Fruit fly (Drosophila melanogaster) whole organism, wandering third instar larva: ENCODE data around the gene CG3402.
A peak's percentile ranks its signal among the peaks of the same experiment; 100 is the strongest.

Experiments used
- Abd-B ChIP-seq: fragments of >200 bp; optimal IDR thresholded peaks from 2 replicates; lab custom pipeline; 2017; ENCODE audit warnings: missing biosample characterization, missing genetic modification characterization
- CG32264 ChIP-seq: fragments of 200-800 bp; sonication (Bioruptor generic); optimal IDR thresholded peaks from 2 replicates; lab custom pipeline; 2016; ENCODE audit warnings: missing biosample characterization, missing genetic modification characterization
- CG9705 ChIP-seq: fragments of 200-800 bp; sonication (Bioruptor generic); optimal IDR thresholded peaks from 2 replicates; lab custom pipeline; 2018; ENCODE audit warnings: missing biosample characterization, mild to moderate bottlenecking, missing genetic modification characterization
- CrebA ChIP-seq: fragments of 200-800 bp; sonication (Bioruptor generic); optimal IDR thresholded peaks from 2 replicates; lab custom pipeline; 2016; ENCODE audit warnings: missing biosample characterization, mild to moderate bottlenecking, missing genetic modification characterization, borderline replicate concordance
- Dfd ChIP-seq: fragments of >200 bp; optimal IDR thresholded peaks from 2 replicates; lab custom pipeline; 2017; ENCODE audit warnings: missing biosample characterization, missing genetic modification characterization
- Dif ChIP-seq: fragments of 200-275, 200-300 bp; sonication (Bioruptor generic); optimal IDR thresholded peaks from 2 replicates; lab custom pipeline; 2018; ENCODE audit warnings: missing biosample characterization, missing genetic modification characterization; ENCODE audit not compliant: partially characterized antibody
- GATAd ChIP-seq: sonication (Bioruptor generic); optimal IDR thresholded peaks from 2 replicates; lab custom pipeline; 2016; ENCODE audit warnings: missing biosample characterization, missing genetic modification characterization
- HLH106 ChIP-seq: fragments of 200-800 bp; optimal IDR thresholded peaks from 3 replicates; lab custom pipeline; 2019; ENCODE audit warnings: missing biosample characterization, mild to moderate bottlenecking, missing genetic modification characterization, moderate library complexity
- Hnf4 ChIP-seq: fragments of 200-800 bp; sonication (Bioruptor generic); optimal IDR thresholded peaks from 2 replicates; lab custom pipeline; 2016; ENCODE audit warnings: missing biosample characterization, mild to moderate bottlenecking, missing genetic modification characterization
- Hr78 ChIP-seq: fragments of >200 bp; optimal IDR thresholded peaks from 2 replicates; lab custom pipeline; 2017; ENCODE audit warnings: missing biosample characterization, missing genetic modification characterization
- Hr83 ChIP-seq: fragments of 200-300 bp; sonication (Bioruptor generic); optimal IDR thresholded peaks from 2 replicates; lab custom pipeline; 2016; ENCODE audit warnings: missing biosample characterization, mild to moderate bottlenecking, missing genetic modification characterization, moderate library complexity; ENCODE audit not compliant: poor library complexity, severe bottlenecking
- Jra ChIP-seq: sonication (Bioruptor generic); optimal IDR thresholded peaks from 2 replicates; lab custom pipeline; 2016; ENCODE audit warnings: missing biosample characterization, missing genetic modification characterization
- Mio ChIP-seq: sonication (Bioruptor generic); optimal IDR thresholded peaks from 2 replicates; lab custom pipeline; 2016; ENCODE audit warnings: missing biosample characterization, missing genetic modification characterization
- Myc ChIP-seq: fragments of >200 bp; optimal IDR thresholded peaks from 2 replicates; lab custom pipeline; 2017
- N ChIP-seq: fragments of >200 bp; optimal IDR thresholded peaks from 2 replicates; lab custom pipeline; 2018; ENCODE audit warnings: missing biosample characterization, missing external identifiers, missing genetic modification characterization
- OdsH ChIP-seq: fragments of 200-800 bp; sonication (Bioruptor generic); optimal IDR thresholded peaks from 2 replicates; lab custom pipeline; 2016; ENCODE audit warnings: missing biosample characterization, mild to moderate bottlenecking, missing genetic modification characterization
- Rel ChIP-seq, 2 experiments: fragments of 200-800 bp; sonication (Bioruptor generic) in 1 of 2; optimal IDR thresholded peaks; 2 replicates in 1 of 2; 3 replicates in 1 of 2; lab custom pipeline; 2016 to 2019; ENCODE audit warnings: mild to moderate bottlenecking in 2 of 2, missing biosample characterization in 2 of 2, missing genetic modification characterization in 2 of 2, moderate library complexity in 1 of 2
- Sp1 ChIP-seq: fragments of 200-800 bp; sonication (Bioruptor generic); optimal IDR thresholded peaks from 3 replicates; lab custom pipeline; 2019; ENCODE audit warnings: missing biosample characterization, mild to moderate bottlenecking, missing genetic modification characterization, moderate library complexity
- Vsx2 ChIP-seq: fragments of 200-300, 225-300 bp; sonication (Bioruptor generic); optimal IDR thresholded peaks from 2 replicates; lab custom pipeline; 2018; ENCODE audit warnings: missing biosample characterization, missing genetic modification characterization; ENCODE audit not compliant: partially characterized antibody
- br ChIP-seq: fragments of 200-800 bp; sonication (Bioruptor generic); optimal IDR thresholded peaks from 2 replicates; lab custom pipeline; 2016; ENCODE audit warnings: missing biosample characterization, missing genetic modification characterization
- brk ChIP-seq: fragments of 200-800 bp; sonication (Bioruptor generic); optimal IDR thresholded peaks from 2 replicates; lab custom pipeline; 2016; ENCODE audit warnings: missing biosample characterization, mild to moderate bottlenecking, missing genetic modification characterization
- dl ChIP-seq, 2 experiments: fragments of 175-275, 200-275 bp in 1 of 2; fragments of 200-275 bp in 1 of 2; sonication (Bioruptor generic); optimal IDR thresholded peaks; lab custom pipeline; 2018; ENCODE audit warnings: mild to moderate bottlenecking in 2 of 2, missing biosample characterization in 2 of 2, missing genetic modification characterization in 2 of 2, moderate library complexity in 2 of 2; ENCODE audit not compliant: partially characterized antibody in 2 of 2, insufficient read depth in 1 of 2
- dmrt93B ChIP-seq: fragments of 200-800 bp; sonication (Bioruptor generic); optimal IDR thresholded peaks from 2 replicates; lab custom pipeline; 2018; ENCODE audit warnings: missing biosample characterization, mild to moderate bottlenecking, missing genetic modification characterization
- dsf ChIP-seq: sonication (Bioruptor generic); optimal IDR thresholded peaks from 2 replicates; lab custom pipeline; 2016; ENCODE audit warnings: missing biosample characterization, missing genetic modification characterization, borderline replicate concordance
- ey ChIP-seq: fragments of 200-800 bp; sonication (Bioruptor generic); optimal IDR thresholded peaks from 2 replicates; lab custom pipeline; 2016; ENCODE audit warnings: missing biosample characterization, missing genetic modification characterization
- foxo ChIP-seq, 2 experiments: fragments of 200-800 bp; sonication (Bioruptor generic); optimal IDR thresholded peaks; 2 replicates in 1 of 2; 3 replicates in 1 of 2; lab custom pipeline; 2016 to 2017; ENCODE audit warnings: missing biosample characterization in 2 of 2, missing genetic modification characterization in 2 of 2
- fru ChIP-seq: fragments of 200-800 bp; sonication (Bioruptor generic); optimal IDR thresholded peaks from 3 replicates; lab custom pipeline; 2016; ENCODE audit warnings: missing biosample characterization, mild to moderate bottlenecking, missing genetic modification characterization
- h ChIP-seq: fragments of 200-800 bp; sonication (Bioruptor generic); optimal IDR thresholded peaks from 3 replicates; lab custom pipeline; 2016; ENCODE audit warnings: missing biosample characterization, mild to moderate bottlenecking, missing genetic modification characterization
- jim ChIP-seq: fragments of 175-275, 200-325 bp; sonication (Bioruptor generic); optimal IDR thresholded peaks from 2 replicates; lab custom pipeline; 2016; ENCODE audit warnings: missing biosample characterization, mild to moderate bottlenecking, missing genetic modification characterization
- lola ChIP-seq: fragments of >200 bp; optimal IDR thresholded peaks from 2 replicates; lab custom pipeline; 2017; ENCODE audit warnings: missing biosample characterization, missing genetic modification characterization
- pan ChIP-seq: fragments of >200 bp; optimal IDR thresholded peaks from 2 replicates; lab custom pipeline; 2017
- psq ChIP-seq: fragments of 200-800 bp; sonication (Bioruptor generic); optimal IDR thresholded peaks from 3 replicates; lab custom pipeline; 2017; ENCODE audit warnings: missing biosample characterization, mild to moderate bottlenecking, missing genetic modification characterization, moderate library complexity
- rgr ChIP-seq: fragments of 200-800 bp; sonication (Bioruptor generic); optimal IDR thresholded peaks from 3 replicates; lab custom pipeline; 2016; ENCODE audit warnings: missing biosample characterization, mild to moderate bottlenecking, missing genetic modification characterization
- sage ChIP-seq: fragments of 200-800 bp; sonication (Bioruptor generic); optimal IDR thresholded peaks from 2 replicates; lab custom pipeline; 2016; ENCODE audit warnings: missing biosample characterization, mild to moderate bottlenecking, missing genetic modification characterization
- sv ChIP-seq: fragments of 200-800 bp; sonication (Bioruptor generic); optimal IDR thresholded peaks from 3 replicates; lab custom pipeline; 2016; ENCODE audit warnings: missing biosample characterization, missing genetic modification characterization
- tai ChIP-seq: sonication (Bioruptor generic); optimal IDR thresholded peaks from 2 replicates; lab custom pipeline; 2016; ENCODE audit warnings: missing biosample characterization, missing genetic modification characterization
- usp ChIP-seq: fragments of >200 bp; optimal IDR thresholded peaks from 2 replicates; lab custom pipeline; 2017; ENCODE audit warnings: missing biosample characterization, missing genetic modification characterization
- woc ChIP-seq: sonication (Bioruptor generic); optimal IDR thresholded peaks from 2 replicates; lab custom pipeline; 2016; ENCODE audit warnings: missing biosample characterization, mild to moderate bottlenecking, missing genetic modification characterization

Gene CG3402

DNA sequence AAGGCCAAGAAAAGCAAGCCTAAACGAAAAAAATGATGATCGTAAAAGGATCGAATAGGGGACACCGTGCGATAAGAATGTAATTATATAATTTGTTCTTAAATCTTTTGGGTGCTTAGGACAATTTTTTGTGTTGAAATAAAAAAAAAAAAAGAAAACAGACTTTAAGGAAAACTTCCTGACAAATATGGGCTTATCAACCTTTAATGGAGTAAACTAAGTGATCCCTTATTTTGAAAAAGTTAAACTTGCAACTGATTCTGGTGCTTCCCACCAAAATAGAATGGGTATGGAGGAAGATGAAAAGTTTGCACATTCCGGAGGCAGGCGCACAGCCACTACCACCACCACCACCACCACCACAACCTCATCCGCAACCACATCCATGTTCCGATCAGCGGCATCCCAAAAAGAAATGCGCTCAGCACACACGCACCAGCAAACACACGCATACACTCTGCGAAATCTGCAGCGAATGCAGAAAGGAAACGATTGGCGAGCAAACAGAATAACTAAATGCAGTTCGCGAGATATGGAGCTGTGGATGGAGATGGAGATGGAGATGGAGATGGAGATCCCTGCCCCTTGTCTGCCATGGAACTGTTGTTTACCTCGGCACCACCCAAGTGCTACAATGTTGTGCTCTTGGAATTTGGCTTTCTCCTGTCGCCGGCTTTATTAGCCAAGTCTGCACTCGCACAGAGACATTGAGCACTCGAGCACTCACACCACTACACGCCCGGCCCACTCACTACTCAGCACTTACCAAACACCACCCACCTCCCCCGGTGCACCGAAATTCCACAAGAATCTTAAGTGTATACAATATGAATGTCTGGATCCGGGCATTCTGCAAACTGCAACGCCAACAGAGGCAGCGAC is 33.0 kb downstream of the CG3402 start:
- no peak for TF ChIP-seq CG9705 (GFP tag; lab: Kevin White, UChicago)
- peak; percentile 92 for TF ChIP-seq h (GFP tag; lab: Kevin White, UChicago)
- no peak for TF ChIP-seq N
- TF ChIP-seq woc (GFP tag; lab: Kevin White, UChicago), result peak; percentile 85
- TF ChIP-seq Rel (GFP tag; optimal IDR thresholded peaks at IDR 0.05; lab: Kevin White, UChicago), result no peak
- no peak for TF ChIP-seq Rel (tag; optimal IDR thresholded peaks at IDR 0.05; lab: Kevin White, UChicago)
- TF ChIP-seq Mio (GFP tag; lab: Kevin White, UChicago), result no peak
- no peak for TF ChIP-seq Hr78 (GFP tag; lab: Kevin White, UChicago)
- peak; percentile 53 for TF ChIP-seq brk (GFP tag; lab: Kevin White, UChicago)
- peak; percentile 77 for TF ChIP-seq dmrt93B (GFP tag; lab: Kevin White, UChicago)
- TF ChIP-seq foxo (GFP tag; optimal IDR thresholded peaks at IDR 0.05; lab: Kevin White, UChicago), result peak in 1 of 2 experiments; percentile 87
- peak; percentile 91 for TF ChIP-seq ey (GFP tag; lab: Kevin White, UChicago)
- TF ChIP-seq sage (GFP tag; lab: Kevin White, UChicago), result peak; percentile 62
- TF ChIP-seq GATAd (GFP tag; lab: Kevin White, UChicago), result no peak
- TF ChIP-seq tai (GFP tag; lab: Kevin White, UChicago), result peak; percentile 58
- peak; percentile 30 for TF ChIP-seq CrebA (GFP tag; lab: Kevin White, UChicago)
- no peak for TF ChIP-seq Abd-B (GFP tag; lab: Kevin White, UChicago)
- no peak for TF ChIP-seq usp (GFP tag; lab: Kevin White, UChicago)
- TF ChIP-seq sv (GFP tag; lab: Kevin White, UChicago), result no peak
- peak; percentile 86 for TF ChIP-seq rgr (GFP tag; lab: Kevin White, UChicago)
- TF ChIP-seq Vsx2 (GFP tag; lab: Kevin White, UChicago), result peak; percentile 55
- peak; percentile 64 for TF ChIP-seq HLH106 (tag; lab: Kevin White, UChicago)
- TF ChIP-seq pan (lab: Kevin White, UChicago), result peak; percentile 54
- no peak for TF ChIP-seq jim
- no peak for TF ChIP-seq Myc (lab: Kevin White, UChicago)
- peak; percentile 3 for TF ChIP-seq dsf
- peak; percentile 1 for TF ChIP-seq Jra (GFP tag; lab: Kevin White, UChicago)
- peak; percentile 73 for TF ChIP-seq Hnf4
- peak; percentile 86 for TF ChIP-seq br (GFP tag; lab: Kevin White, UChicago)
- TF ChIP-seq psq (GFP tag; lab: Kevin White, UChicago), result peak; percentile 77
- TF ChIP-seq Hr83 (GFP tag; lab: Kevin White, UChicago), result no peak
- peak; percentile 22 for TF ChIP-seq CG32264 (GFP tag; lab: Kevin White, UChicago)
- no peak for TF ChIP-seq lola (GFP tag; lab: Kevin White, UChicago)
- no peak for TF ChIP-seq Dif
- TF ChIP-seq OdsH (GFP tag; lab: Kevin White, UChicago), result peak; percentile 87
- TF ChIP-seq dl (GFP tag; optimal IDR thresholded peaks at IDR 0.05; lab: Kevin White, UChicago; ENCODE audit: insufficient read depth in 1 of 2, partially characterized antibody in 2 of 2), result no peak
- peak; percentile 83 for TF ChIP-seq fru (GFP tag; lab: Kevin White, UChicago)
- TF ChIP-seq Sp1 (GFP tag; lab: Kevin White, UChicago), result peak; percentile 78
- no peak for TF ChIP-seq Dfd
